Worm (Caenorhabditis elegans): Measurements from ENCODE around the gene M176.16.

Gene M176.16

DNA sequence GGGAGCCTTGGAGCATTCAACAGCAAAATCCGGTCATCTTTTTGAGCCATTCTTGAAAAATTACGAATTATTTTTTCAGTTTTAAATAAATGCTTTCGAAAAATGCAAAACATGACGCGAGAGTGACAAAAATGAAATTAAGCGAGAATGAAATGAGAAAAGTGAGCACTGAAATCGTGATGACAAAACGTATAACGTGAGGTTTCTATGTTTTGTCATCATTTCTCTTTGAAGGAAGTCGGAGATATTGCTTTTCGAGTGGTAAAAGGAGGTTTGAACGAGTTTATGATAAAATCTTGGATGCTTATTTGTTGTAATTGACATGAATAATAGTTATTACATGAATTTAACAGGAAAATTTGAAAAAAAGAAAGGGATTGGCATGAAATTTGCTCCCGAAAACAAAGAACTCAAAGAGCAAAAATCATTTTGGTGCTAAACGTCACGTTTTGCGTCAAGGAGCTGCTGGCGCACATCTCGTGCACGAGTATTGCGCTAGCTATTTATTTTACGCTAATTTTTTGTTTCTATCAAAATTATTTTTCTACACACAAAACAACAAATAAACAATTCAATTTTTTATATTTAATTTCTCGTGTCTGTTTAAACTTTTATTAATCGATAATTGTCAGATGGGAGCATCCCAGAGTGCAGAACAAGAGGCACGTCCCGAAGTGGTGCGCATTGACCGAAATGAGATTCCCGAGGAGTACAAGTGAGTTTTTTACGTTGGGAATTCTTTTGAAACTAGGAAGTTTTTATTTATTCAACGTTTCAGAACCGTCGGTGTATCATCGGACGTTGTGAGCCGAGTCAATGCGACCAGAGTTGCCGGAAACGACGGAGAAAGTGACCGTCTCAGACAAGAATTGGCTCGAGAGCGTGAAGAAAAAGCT, 1.7 kb upstream of the M176.16 start, which contains the start of the genes gss-1 and chch-3:
Gene gss-1 (minus strand): TSS at position 51 of the 896 bp plus-strand sequence.
Gene chch-3 (plus strand): TSS at position 633 of the 896 bp plus-strand sequence.
- no peak for TF ChIP-seq ref-1 (GFP tag; conservative IDR thresholded peaks at IDR 0.05)
- TF ChIP-seq cog-1 (tag; optimal IDR thresholded peaks at IDR 0.05) = peak; percentile 31
- no peak for TF ChIP-seq ztf-29 (GFP tag; IDR thresholded peaks at IDR 0.05)

DNA sequence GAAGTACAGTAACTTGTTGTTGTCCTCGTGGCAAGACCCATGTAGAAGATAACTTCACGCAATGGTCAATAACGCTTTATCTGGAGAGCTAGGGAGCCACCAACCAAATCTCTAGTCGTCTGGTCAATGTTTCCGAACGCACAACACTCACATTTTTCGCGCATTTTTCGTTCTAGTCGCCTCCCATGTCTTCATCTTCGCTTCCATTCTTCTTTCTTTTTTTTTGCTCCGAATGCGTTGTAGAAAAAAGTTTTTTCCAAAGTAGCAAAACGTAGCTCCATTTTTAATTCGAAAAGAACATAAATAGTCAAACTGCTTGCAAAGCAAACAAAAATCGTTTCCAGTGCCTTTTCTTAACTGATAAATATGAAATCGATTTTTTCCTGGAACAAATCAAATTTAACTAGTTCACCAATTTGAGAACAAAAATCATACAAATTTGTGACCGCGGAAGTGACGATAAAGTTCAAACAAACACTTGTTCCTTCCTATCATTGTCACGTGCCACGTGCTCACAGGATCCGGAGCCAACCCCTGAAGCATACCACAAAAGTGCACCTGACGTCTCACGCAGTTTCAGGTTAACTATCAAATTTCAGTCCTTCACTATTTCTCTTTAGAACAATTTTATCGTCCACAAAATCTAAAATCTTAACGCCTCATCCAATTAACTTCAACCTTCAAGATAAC, 671 bp downstream of the M176.16 start:
- TF ChIP-seq ztf-23 (GFP tag; IDR thresholded peaks at IDR 0.05) = no peak
- no peak for TF ChIP-seq cog-1 (tag; optimal IDR thresholded peaks at IDR 0.05)
- no peak for TF ChIP-seq klf-2 (GFP tag; conservative IDR thresholded peaks at IDR 0.05)
- TF ChIP-seq tab-1 (GFP tag; IDR thresholded peaks at IDR 0.05) = no peak
- TF ChIP-seq med-1 (GFP tag; optimal IDR thresholded peaks at IDR 0.05; ENCODE audit: insufficient read depth) = no peak
- no peak for TF ChIP-seq flt-1 (GFP tag; IDR thresholded peaks at IDR 0.05)
- no peak for TF ChIP-seq ztf-29 (GFP tag; IDR thresholded peaks at IDR 0.05)

DNA sequence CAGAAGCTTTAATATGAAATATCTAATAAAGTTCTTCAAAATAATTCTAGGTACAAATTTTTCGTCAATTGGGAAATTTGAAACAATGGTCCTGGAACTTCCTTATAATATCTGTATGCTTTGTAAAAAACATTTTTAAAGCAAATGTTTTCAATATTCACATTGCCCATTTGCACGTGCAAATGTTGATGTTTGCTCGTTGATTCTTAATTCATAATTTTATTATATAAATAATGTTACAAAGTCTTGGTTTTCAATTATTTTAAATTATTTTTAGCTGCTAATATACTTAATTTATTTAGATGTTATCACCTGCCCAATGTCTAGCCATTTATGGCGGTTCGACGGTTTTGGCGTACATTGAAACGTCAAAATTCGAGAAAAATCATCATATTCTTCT, 3.7 kb downstream of the M176.16 start, which contains the start of gene M176.11:
Gene M176.11 (plus strand): TSS at position 301 of the 400 bp plus-strand sequence.
- no peak for TF ChIP-seq med-1 (GFP tag; optimal IDR thresholded peaks at IDR 0.05; ENCODE audit: insufficient read depth)

DNA sequence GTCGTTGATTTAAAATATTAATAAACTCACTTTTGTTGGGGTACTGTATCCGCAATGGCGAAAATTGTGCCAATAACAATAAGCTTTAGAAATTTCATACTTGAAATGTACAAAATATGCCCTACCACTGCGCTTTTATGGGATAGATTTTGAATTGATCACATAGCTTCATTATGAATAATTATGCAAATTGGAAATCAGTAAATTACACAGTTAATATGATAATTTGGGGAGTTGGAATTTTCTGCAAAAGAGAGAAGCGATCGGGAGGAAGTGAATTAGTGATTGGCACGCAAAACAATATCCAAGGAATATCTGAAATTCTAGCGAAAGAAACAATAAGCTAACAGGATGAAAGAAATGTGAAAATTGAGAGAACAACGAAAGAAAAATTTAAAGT, 7.8 kb downstream of the M176.16 start, which contains the start of gene M176.10:
Gene M176.10 (minus strand): TSS at position 101 of the 400 bp plus-strand sequence.
- TF ChIP-seq T22C8.4 (GFP tag; IDR thresholded peaks at IDR 0.05) = no peak
- TF ChIP-seq ref-1 (GFP tag; conservative IDR thresholded peaks at IDR 0.05) = no peak
- TF ChIP-seq med-1 (GFP tag; optimal IDR thresholded peaks at IDR 0.05; ENCODE audit: insufficient read depth) = no peak
- TF ChIP-seq flt-1 (GFP tag; IDR thresholded peaks at IDR 0.05) = no peak
- TF ChIP-seq tab-1 (GFP tag; IDR thresholded peaks at IDR 0.05) = no peak
- TF ChIP-seq klf-2 (GFP tag; conservative IDR thresholded peaks at IDR 0.05) = no peak

DNA sequence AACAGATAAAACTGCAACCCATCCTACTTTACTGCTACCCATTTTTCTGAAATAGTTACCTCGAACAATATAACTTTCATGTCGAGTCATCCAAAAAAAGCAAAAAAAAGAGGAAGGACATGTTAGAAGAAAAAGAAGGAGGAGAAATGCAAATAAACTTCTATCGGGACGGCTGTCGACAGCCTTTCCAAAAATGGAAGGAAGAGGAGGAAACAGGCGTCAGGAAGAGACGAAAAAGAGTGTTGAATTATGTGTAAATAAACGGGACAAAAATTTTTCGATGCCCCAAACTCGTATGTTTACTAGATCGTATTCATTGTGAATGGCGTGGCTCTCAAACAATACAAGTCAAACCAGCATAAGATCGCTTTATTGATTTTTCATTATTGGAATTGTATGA, 9.3 kb downstream of the M176.16 start, which contains the start of gene M176.5:
Gene M176.5 (minus strand): TSS at position 101 of the 400 bp plus-strand sequence.
- no peak for TF ChIP-seq T22C8.4 (GFP tag; IDR thresholded peaks at IDR 0.05)
- TF ChIP-seq ztf-29 (GFP tag; IDR thresholded peaks at IDR 0.05) = no peak
- no peak for TF ChIP-seq tab-1 (GFP tag; IDR thresholded peaks at IDR 0.05)
- TF ChIP-seq ztf-23 (GFP tag; IDR thresholded peaks at IDR 0.05) = no peak
- TF ChIP-seq flt-1 (GFP tag; IDR thresholded peaks at IDR 0.05) = no peak
- no peak for TF ChIP-seq klf-2 (GFP tag; conservative IDR thresholded peaks at IDR 0.05)
- TF ChIP-seq ref-1 (GFP tag; conservative IDR thresholded peaks at IDR 0.05) = no peak
- TF ChIP-seq med-1 (GFP tag; optimal IDR thresholded peaks at IDR 0.05; ENCODE audit: insufficient read depth) = no peak
- TF ChIP-seq cog-1 (tag; optimal IDR thresholded peaks at IDR 0.05) = no peak

DNA sequence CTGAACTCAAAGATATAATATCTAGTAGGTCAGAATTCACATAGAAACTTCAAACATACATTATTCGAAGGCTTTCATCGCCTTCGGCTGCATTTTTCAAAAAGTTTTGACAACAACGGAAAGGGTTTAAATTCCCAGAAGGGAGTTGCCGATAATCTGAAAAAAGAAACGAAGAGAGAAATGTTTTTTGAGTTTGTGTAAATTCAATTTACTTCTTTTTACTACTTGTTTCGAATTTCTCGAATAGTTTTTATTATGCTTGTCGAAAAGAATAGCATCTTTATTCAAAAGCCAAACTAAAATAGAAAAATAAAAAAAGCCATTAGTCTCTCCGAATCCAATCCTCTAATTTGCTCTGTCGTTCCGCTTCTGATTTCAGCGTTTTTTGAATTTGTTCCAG, 12.8 kb downstream of the M176.16 start:
- TF ChIP-seq ztf-29 (GFP tag; IDR thresholded peaks at IDR 0.05) (no peak), tab-1 (GFP tag; IDR thresholded peaks at IDR 0.05) (no peak), ztf-23 (GFP tag; IDR thresholded peaks at IDR 0.05) (no peak), klf-2 (GFP tag; conservative IDR thresholded peaks at IDR 0.05) (no peak), flt-1 (GFP tag; IDR thresholded peaks at IDR 0.05) (no peak), ref-1 (GFP tag; conservative IDR thresholded peaks at IDR 0.05) (no peak), med-1 (GFP tag; optimal IDR thresholded peaks at IDR 0.05; ENCODE audit: insufficient read depth) (no peak), T22C8.4 (GFP tag; IDR thresholded peaks at IDR 0.05) (no peak), cog-1 (tag; optimal IDR thresholded peaks at IDR 0.05) (no peak)

DNA sequence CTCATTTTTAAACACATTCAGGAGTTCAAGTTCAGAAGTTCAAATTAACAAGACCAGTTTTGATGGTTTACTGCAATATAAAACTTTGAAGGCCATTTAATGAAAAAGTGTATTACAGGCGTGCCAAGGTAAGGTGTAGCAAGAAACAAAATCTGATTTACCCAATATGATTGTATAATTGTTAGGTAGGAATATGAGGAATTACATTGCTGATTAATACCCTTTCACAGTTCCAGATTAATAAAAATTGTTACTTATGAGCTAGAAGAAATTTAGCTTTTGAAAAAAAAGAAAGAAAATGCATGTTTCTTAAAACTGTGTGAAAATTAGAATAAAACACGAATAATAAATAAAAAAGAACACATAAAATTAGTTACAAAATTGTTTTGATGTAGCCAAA, 15.3 kb downstream of the M176.16 start, which contains the start of gene kin-15:
Gene kin-15 (minus strand): TSS at position 101 of the 400 bp plus-strand sequence.
- no peak for TF ChIP-seq cog-1 (tag; optimal IDR thresholded peaks at IDR 0.05)
- no peak for TF ChIP-seq T22C8.4 (GFP tag; IDR thresholded peaks at IDR 0.05)
- no peak for TF ChIP-seq flt-1 (GFP tag; IDR thresholded peaks at IDR 0.05)
- TF ChIP-seq ref-1 (GFP tag; conservative IDR thresholded peaks at IDR 0.05) = no peak
- no peak for TF ChIP-seq med-1 (GFP tag; optimal IDR thresholded peaks at IDR 0.05; ENCODE audit: insufficient read depth)
- no peak for TF ChIP-seq klf-2 (GFP tag; conservative IDR thresholded peaks at IDR 0.05)
- no peak for TF ChIP-seq tab-1 (GFP tag; IDR thresholded peaks at IDR 0.05)
- TF ChIP-seq ztf-23 (GFP tag; IDR thresholded peaks at IDR 0.05) = no peak
- no peak for TF ChIP-seq ztf-29 (GFP tag; IDR thresholded peaks at IDR 0.05)

DNA sequence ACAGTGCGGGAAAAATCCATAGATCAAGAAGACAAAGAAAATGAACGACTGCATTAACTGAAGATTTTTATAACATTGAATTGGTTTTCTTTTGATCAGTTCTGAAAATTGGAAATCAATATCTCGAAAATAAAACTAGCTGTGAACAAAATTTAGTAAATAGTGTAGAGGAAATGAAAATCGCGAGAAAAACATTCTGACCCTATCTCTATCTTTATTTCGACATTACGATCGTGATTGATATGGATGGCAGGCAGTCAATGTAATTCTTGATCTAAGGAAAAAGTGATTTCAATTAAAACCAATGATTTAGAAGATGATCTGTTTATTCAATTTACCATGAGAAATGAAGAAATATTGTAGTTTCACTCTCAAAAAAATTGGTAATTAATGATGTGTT, 17.7 kb downstream of the M176.16 start, which contains the start of gene kin-16:
Gene kin-16 (minus strand): TSS at position 101 of the 400 bp plus-strand sequence.
- TF ChIP-seq ztf-23 (GFP tag; IDR thresholded peaks at IDR 0.05) = no peak
- no peak for TF ChIP-seq med-1 (GFP tag; optimal IDR thresholded peaks at IDR 0.05; ENCODE audit: insufficient read depth)
- TF ChIP-seq tab-1 (GFP tag; IDR thresholded peaks at IDR 0.05) = no peak
- TF ChIP-seq ref-1 (GFP tag; conservative IDR thresholded peaks at IDR 0.05) = no peak
- TF ChIP-seq cog-1 (tag; optimal IDR thresholded peaks at IDR 0.05) = no peak
- TF ChIP-seq klf-2 (GFP tag; conservative IDR thresholded peaks at IDR 0.05) = no peak
- no peak for TF ChIP-seq flt-1 (GFP tag; IDR thresholded peaks at IDR 0.05)
- no peak for TF ChIP-seq ztf-29 (GFP tag; IDR thresholded peaks at IDR 0.05)
- TF ChIP-seq T22C8.4 (GFP tag; IDR thresholded peaks at IDR 0.05) = no peak

DNA sequence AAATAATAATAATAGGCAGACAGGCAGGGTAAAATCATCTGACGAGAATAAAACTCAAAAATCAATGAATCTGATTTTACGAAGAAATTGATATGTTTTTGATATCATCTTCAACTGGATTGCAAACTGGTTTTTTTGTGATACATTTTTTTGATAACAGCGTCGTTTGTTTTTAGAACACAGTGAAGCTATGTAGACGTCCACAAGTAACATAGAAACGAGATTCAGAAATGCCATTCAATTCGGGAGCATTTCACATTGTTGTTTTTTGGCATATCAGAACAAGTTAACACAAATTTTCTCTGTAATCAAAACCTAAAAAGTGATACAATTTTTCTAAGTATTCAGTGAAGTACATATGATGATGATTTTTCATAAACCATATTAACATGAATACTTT, 19.9 kb downstream of the M176.16 start, which contains the start of gene chil-13:
Gene chil-13 (minus strand): TSS at position 101 of the 400 bp plus-strand sequence.
- no peak for TF ChIP-seq med-1 (GFP tag; optimal IDR thresholded peaks at IDR 0.05; ENCODE audit: insufficient read depth)
- no peak for TF ChIP-seq T22C8.4 (GFP tag; IDR thresholded peaks at IDR 0.05)
- TF ChIP-seq ref-1 (GFP tag; conservative IDR thresholded peaks at IDR 0.05) = no peak
- no peak for TF ChIP-seq tab-1 (GFP tag; IDR thresholded peaks at IDR 0.05)

Measured in whole organism, midembryonic.